Fruit fly (Drosophila melanogaster): ENCODE results near the gene CG4174.

DNA sequence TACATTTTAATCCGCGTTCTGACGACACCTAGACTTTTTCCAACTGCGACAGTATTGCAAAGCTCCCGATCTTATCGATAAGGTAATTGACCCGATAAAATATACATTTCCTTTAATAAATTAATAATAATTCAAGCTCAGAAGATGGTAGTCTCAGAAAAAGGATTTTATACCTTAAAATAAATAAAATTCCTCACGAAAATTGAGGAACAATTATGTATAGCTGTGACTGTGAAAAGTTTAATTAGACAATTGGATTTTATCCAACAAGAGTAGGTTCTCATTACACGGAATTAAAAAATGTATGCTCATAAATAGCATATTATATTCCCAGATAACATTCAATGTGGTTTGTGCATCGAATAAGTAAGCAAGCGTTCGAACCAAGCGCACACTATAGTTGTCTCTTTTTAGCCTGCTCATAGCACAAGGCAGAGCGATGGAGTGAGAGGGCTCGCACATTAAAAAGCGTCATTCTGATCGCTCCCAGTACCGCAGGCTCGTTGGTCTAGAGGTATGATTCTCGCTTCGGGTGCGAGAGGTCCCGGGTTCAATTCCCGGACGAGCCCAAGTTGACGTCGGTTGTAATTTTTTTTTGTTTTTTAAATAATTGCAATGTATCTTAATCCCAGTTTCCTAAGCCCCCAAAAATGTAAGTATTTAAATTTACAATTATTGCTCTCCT is at the start of gene CG4174, which contains the start of gene CG13380:
- TF ChIP-seq H15 (GFP tag; IDR thresholded peaks at IDR 0.05) (no peak), ind (GFP tag; optimal IDR thresholded peaks at IDR 0.05) (no peak), lab (GFP tag; optimal IDR thresholded peaks at IDR 0.05) (no peak), Camta (GFP tag; optimal IDR thresholded peaks at IDR 0.05) (no peak), gce (GFP tag; IDR thresholded peaks at IDR 0.05) (no peak), az2 (GFP tag; optimal IDR thresholded peaks at IDR 0.05) (no peak), gcm2 (GFP tag; optimal IDR thresholded peaks at IDR 0.05) (no peak), CG8478 (optimal IDR thresholded peaks at IDR 0.05) (no peak), CG10431 (GFP tag; optimal IDR thresholded peaks at IDR 0.05) (no peak), psq (GFP tag; optimal IDR thresholded peaks at IDR 0.05) (no peak), CG18619 (GFP tag; optimal IDR thresholded peaks at IDR 0.05) (no peak), CkIIα-i1 (GFP tag; IDR thresholded peaks at IDR 0.05) (no peak)

Data from whole organism, embryonic.